Fruit fly (Drosophila melanogaster): Measurements from ENCODE around the gene CG8891.

DNA sequence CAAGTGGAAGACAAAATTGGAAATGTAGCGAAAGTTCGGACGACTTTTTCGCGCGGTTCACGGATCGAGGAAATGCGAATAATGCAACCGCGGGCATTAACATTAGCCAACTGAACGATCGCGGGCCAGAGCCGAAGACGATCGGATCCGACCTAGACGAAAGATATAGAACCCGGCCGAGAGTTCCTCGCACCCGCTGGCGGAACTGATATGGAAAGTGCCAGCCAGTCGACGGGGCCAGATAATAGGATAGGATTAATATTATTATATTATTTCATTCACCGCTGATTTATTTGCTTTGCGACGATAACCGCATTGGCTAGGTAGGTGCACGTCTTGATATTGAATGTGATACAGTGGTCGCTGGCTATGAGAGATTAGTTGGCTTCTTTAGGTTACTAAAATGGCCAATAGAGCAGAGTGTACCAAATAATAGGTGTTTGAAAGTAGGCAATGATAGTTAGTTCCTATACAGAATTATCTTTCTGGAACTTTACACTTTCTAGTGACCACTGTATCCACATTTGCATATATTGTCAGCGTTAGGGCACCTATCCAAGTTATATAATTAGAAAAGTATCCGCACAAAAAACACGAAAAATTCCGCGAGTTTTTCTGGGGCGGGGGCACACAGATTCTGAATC lies 20.3 kb upstream of the CG8891 start:
- no peak for TF ChIP-seq gl (tag; optimal IDR thresholded peaks at IDR 0.05)
- no peak for TF ChIP-seq D1 (tag; optimal IDR thresholded peaks at IDR 0.05)
- TF ChIP-seq CG9948 (tag; optimal IDR thresholded peaks at IDR 0.05), result peak; percentile 53
- peak; percentile 87 for TF ChIP-seq CG4496 (GFP tag; IDR thresholded peaks at IDR 0.05)
- TF ChIP-seq Pif1B (GFP tag; optimal IDR thresholded peaks at IDR 0.05), result peak; percentile 65
- TF ChIP-seq fd96Ca (GFP tag; IDR thresholded peaks at IDR 0.05), result peak; percentile 92
- TF ChIP-seq EcR (GFP tag; optimal IDR thresholded peaks at IDR 0.05), result peak; percentile 80
- TF ChIP-seq CG8301 (tag; optimal IDR thresholded peaks at IDR 0.05), result peak; percentile 78
- TF ChIP-seq Pif1A (GFP tag; optimal IDR thresholded peaks at IDR 0.05), result peak; percentile 68
